Worm (Caenorhabditis elegans): ENCODE data around the gene F11C1.4.
A peak's percentile ranks its signal among the peaks of the same experiment; 100 is the strongest.
"Not testable (repeated sequence)": the region's sequence is repeated elsewhere in the genome, so short reads cannot be mapped to it uniquely, and the experiment has no call there.

DNA sequence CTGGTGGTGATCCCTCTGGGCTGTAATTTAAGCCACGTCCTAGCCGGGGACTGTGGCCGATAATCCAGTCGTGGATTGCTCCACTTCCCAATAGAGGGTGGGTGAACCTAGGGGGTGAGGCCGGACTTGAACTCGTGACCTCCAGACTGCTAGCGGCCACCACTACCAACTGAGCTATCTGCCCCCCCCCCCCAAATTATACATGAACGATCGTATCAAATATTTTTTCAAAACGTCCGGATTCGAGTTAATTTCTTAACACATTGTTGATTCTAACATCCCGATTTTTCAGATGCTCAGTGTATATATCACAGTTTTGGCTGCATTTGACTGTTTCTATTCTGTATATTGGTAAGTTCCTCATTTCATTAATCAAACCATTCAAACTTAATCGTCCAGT, 9.8 kb upstream of the F11C1.4 start:
- TF ChIP-seq snpc-1.2 (GFP tag; IDR thresholded peaks at IDR 0.05): peak; percentile 69
- not testable (repeated sequence) for TF ChIP-seq nhr-237 (tag; optimal IDR thresholded peaks at IDR 0.05); lin-39 (tag; optimal IDR thresholded peaks at IDR 0.05); T20F7.1 (GFP tag; optimal IDR thresholded peaks at IDR 0.05); ztf-7 (tag; optimal IDR thresholded peaks at IDR 0.05); ceh-82 (tag; optimal IDR thresholded peaks at IDR 0.05); zag-1 (tag; optimal IDR thresholded peaks at IDR 0.05); ces-1 (GFP tag; optimal IDR thresholded peaks at IDR 0.05); unc-62 (GFP tag; optimal IDR thresholded peaks at IDR 0.05 in 1 of 2); unc-62 (tag; optimal IDR thresholded peaks at IDR 0.05)
